Fruit fly (Drosophila melanogaster) whole organism, adult: ENCODE data around the gene CG17633.

Source experiments
- CG11617 ChIP-seq: fragments of 200-800 bp; sonication (Bioruptor generic); optimal IDR thresholded peaks from 2 replicates; lab custom pipeline; 2017; ENCODE audit warnings: mild to moderate bottlenecking, missing biosample characterization, missing genetic modification reagents, missing genetic modification characterization
- CG1620 ChIP-seq: fragments of 200-800 bp; sonication (Bioruptor generic); optimal IDR thresholded peaks from 2 replicates; lab custom pipeline; 2016; ENCODE audit warnings: missing biosample characterization, missing genetic modification characterization
- CG33017 ChIP-seq: fragments of 200-800 bp; sonication (Bioruptor generic); optimal IDR thresholded peaks from 2 replicates; lab custom pipeline; 2018; ENCODE audit warnings: missing biosample characterization, mild to moderate bottlenecking, missing genetic modification characterization, moderate library complexity
- CG5204 ChIP-seq: fragments of 200-800 bp; sonication (Bioruptor generic); optimal IDR thresholded peaks from 2 replicates; lab custom pipeline; 2016; ENCODE audit warnings: missing biosample characterization, missing genetic modification characterization
- Clk ChIP-seq: fragments of 200-800 bp; sonication (Bioruptor generic); optimal IDR thresholded peaks from 2 replicates; lab custom pipeline; 2017; ENCODE audit warnings: missing biosample characterization, missing genetic modification characterization
- Hr96 ChIP-seq: fragments of 200-800 bp; sonication (Bioruptor generic); optimal IDR thresholded peaks from 2 replicates; lab custom pipeline; 2016; ENCODE audit warnings: missing biosample characterization, missing genetic modification characterization
- Mnt ChIP-seq: fragments of 200-800 bp; sonication (Bioruptor generic); optimal IDR thresholded peaks from 2 replicates; lab custom pipeline; 2016; ENCODE audit warnings: missing biosample characterization, mild to moderate bottlenecking, missing genetic modification characterization
- bab1 ChIP-seq: fragments of 200-800 bp; sonication (Bioruptor generic); optimal IDR thresholded peaks from 3 replicates; lab custom pipeline; 2019; ENCODE audit warnings: missing biosample characterization, mild to moderate bottlenecking, missing genetic modification characterization, moderate library complexity
- cic ChIP-seq: fragments of 200-800 bp; sonication (Bioruptor generic); optimal IDR thresholded peaks from 2 replicates; lab custom pipeline; 2017; ENCODE audit warnings: missing biosample characterization, mild to moderate bottlenecking, missing genetic modification characterization, moderate library complexity
- kay ChIP-seq: fragments of 200-800 bp; sonication (Bioruptor generic); peaks from one replicate; lab custom pipeline; 2016; ENCODE audit warnings: missing biosample characterization, missing genetic modification characterization, borderline replicate concordance
- toe ChIP-seq: fragments of 200-800 bp; sonication (Bioruptor generic); optimal IDR thresholded peaks from 2 replicates; lab custom pipeline; 2016; ENCODE audit warnings: missing biosample characterization, missing genetic modification characterization

- TF ChIP-seq Hr96 (GFP tag; lab: Kevin White, UChicago): peak; percentile 73
- TF ChIP-seq CG1620: no peak
- TF ChIP-seq cic (GFP tag; lab: Kevin White, UChicago): no peak
- TF ChIP-seq Mnt (GFP tag; lab: Kevin White, UChicago): peak; percentile 46
- TF ChIP-seq CG33017 (tag; lab: Kevin White, UChicago): peak; percentile 55
- TF ChIP-seq toe (GFP tag; lab: Kevin White, UChicago): peak; percentile 73
- TF ChIP-seq kay (GFP tag; lab: Kevin White, UChicago): no peak
- peak; percentile 18 for TF ChIP-seq CG11617 (GFP tag; lab: Kevin White, UChicago)
- peak; percentile 56 for TF ChIP-seq CG5204
- TF ChIP-seq Clk: peak; percentile 41
- TF ChIP-seq bab1 (GFP tag; lab: Kevin White, UChicago): peak; percentile 46
Measured at dm6 chr2L:9758856-9759255, 10.0 kb upstream of the CG17633 start.
